Worm (Caenorhabditis elegans) whole organism, L2 larva: ENCODE results near the gene F46H6.5.
A peak's percentile ranks its signal among the peaks of the same experiment; 100 is the strongest.

Source experiments
- C34F6.9 ChIP-seq: fragments of 150-350 bp; optimal IDR thresholded peaks from 2 replicates; lab custom pipeline; 2014; ENCODE audit warnings: missing biosample characterization, missing genetic modification characterization
- F13H6.1 ChIP-seq: sonication (generic microtip); optimal IDR thresholded peaks from 2 replicates; lab custom pipeline; 2016; ENCODE audit warnings: missing genetic modification characterization, missing compliant biosample characterization
- R02D3.7 ChIP-seq: fragments of 150-350 bp; optimal IDR thresholded peaks from 2 replicates; lab custom pipeline; 2014; ENCODE audit warnings: missing biosample characterization, missing genetic modification characterization
- Y55F3AM.14 ChIP-seq: fragments of 200-800 bp; sonication (Bioruptor generic); optimal IDR thresholded peaks from 2 replicates; lab custom pipeline; 2018; ENCODE audit warnings: mild to moderate bottlenecking, missing genetic modification characterization, missing compliant biosample characterization
- ZK546.5 ChIP-seq: sonication (generic microtip); optimal IDR thresholded peaks from 2 replicates; lab custom pipeline; 2017; ENCODE audit warnings: missing biosample characterization, missing genetic modification characterization
- alr-1 ChIP-seq: fragments of 150-350 bp; optimal IDR thresholded peaks from 2 replicates; lab custom pipeline; 2014; ENCODE audit warnings: missing biosample characterization, missing genetic modification characterization
- aly-2 ChIP-seq: fragments of 150-350 bp; optimal IDR thresholded peaks from 2 replicates; lab custom pipeline; 2014; ENCODE audit warnings: missing biosample characterization, missing genetic modification characterization
- ama-1 ChIP-seq: fragments of 150-350 bp; optimal IDR thresholded peaks from 2 replicates; lab custom pipeline; 2018; ENCODE audit warnings: inconsistent platforms
- blmp-1 ChIP-seq: sonication (generic microtip); optimal IDR thresholded peaks from 2 replicates; lab custom pipeline; 2017; ENCODE audit warnings: missing genetic modification characterization, mild to moderate bottlenecking, missing compliant biosample characterization, antibody characterized with exemption, moderate library complexity; ENCODE audit not compliant: insufficient read depth
- ceh-16 ChIP-seq: fragments of 150-350 bp; optimal IDR thresholded peaks from 2 replicates; lab custom pipeline; 2014; ENCODE audit warnings: missing biosample characterization, missing genetic modification characterization
- ceh-82 ChIP-seq: fragments of 150-350 bp; optimal IDR thresholded peaks from 2 replicates; lab custom pipeline; 2014; ENCODE audit warnings: missing biosample characterization, missing genetic modification characterization
- crh-2 ChIP-seq: sonication (generic microtip); optimal IDR thresholded peaks from 2 replicates; lab custom pipeline; 2017; ENCODE audit warnings: missing biosample characterization, missing genetic modification characterization
- dmd-4 ChIP-seq: sonication (generic microtip); optimal IDR thresholded peaks from 2 replicates; lab custom pipeline; 2017; ENCODE audit warnings: missing biosample characterization, missing genetic modification characterization
- egl-27 ChIP-seq: sonication (generic microtip); optimal IDR thresholded peaks from 3 replicates; lab custom pipeline; 2017; ENCODE audit warnings: missing biosample characterization, missing genetic modification reagents, missing genetic modification characterization
- elt-1 ChIP-seq: fragments of 150-350 bp; optimal IDR thresholded peaks from 2 replicates; lab custom pipeline; 2014; ENCODE audit warnings: missing biosample characterization, missing genetic modification characterization
- elt-3 ChIP-seq: sonication (generic microtip); optimal IDR thresholded peaks from 2 replicates; lab custom pipeline; 2017; ENCODE audit warnings: missing biosample characterization, missing genetic modification characterization
- fos-1 ChIP-seq: fragments of 150-350 bp; optimal IDR thresholded peaks from 2 replicates; lab custom pipeline; 2014; ENCODE audit warnings: missing biosample characterization, missing genetic modification characterization
- gmeb-1 ChIP-seq: fragments of 150-350 bp; optimal IDR thresholded peaks from 2 replicates; lab custom pipeline; 2014; ENCODE audit warnings: missing biosample characterization, missing genetic modification characterization
- lin-11 ChIP-seq: fragments of 150-350 bp; sonication (generic microtip); optimal IDR thresholded peaks from 2 replicates; lab custom pipeline; 2014; ENCODE audit warnings: missing biosample characterization, missing genetic modification characterization, inconsistent platforms, mixed read lengths
- lin-13 ChIP-seq: fragments of 150-350 bp; optimal IDR thresholded peaks from 2 replicates; lab custom pipeline; 2014; ENCODE audit warnings: missing biosample characterization, missing genetic modification reagents, missing genetic modification characterization
- lin-39 ChIP-seq: fragments of 150-350 bp; optimal IDR thresholded peaks from 2 replicates; lab custom pipeline; 2014; ENCODE audit warnings: missing biosample characterization, missing genetic modification reagents, missing genetic modification characterization
- lsy-2 ChIP-seq, 2 experiments: fragments of 150-350 bp in 1 of 2; sonication (generic microtip) in 1 of 2; optimal IDR thresholded peaks; 2 replicates each; lab custom pipeline; 2014 to 2017; ENCODE audit warnings: missing biosample characterization in 2 of 2, missing genetic modification characterization in 2 of 2
- mab-5 ChIP-seq: fragments of 150-350 bp; optimal IDR thresholded peaks from 2 replicates; lab custom pipeline; 2014; ENCODE audit warnings: missing biosample characterization, missing genetic modification characterization
- mbf-1 ChIP-seq: sonication (generic microtip); optimal IDR thresholded peaks from 2 replicates; lab custom pipeline; 2017; ENCODE audit warnings: missing biosample characterization, missing genetic modification characterization
- mdl-1 ChIP-seq, 2 experiments: fragments of 150-350 bp in 1 of 2; sonication (generic microtip) in 1 of 2; optimal IDR thresholded peaks; 2 replicates each; lab custom pipeline; 2017; ENCODE audit warnings: missing biosample characterization in 2 of 2, missing genetic modification characterization in 2 of 2
- nhr-10 ChIP-seq: sonication (generic microtip); optimal IDR thresholded peaks from 2 replicates; lab custom pipeline; 2017; ENCODE audit warnings: missing biosample characterization, missing genetic modification characterization
- nhr-11 ChIP-seq: fragments of 150-350 bp; optimal IDR thresholded peaks from 2 replicates; lab custom pipeline; 2014; ENCODE audit warnings: missing biosample characterization, missing genetic modification characterization
- nhr-12 ChIP-seq: fragments of 150-350 bp; optimal IDR thresholded peaks from 2 replicates; lab custom pipeline; 2014; ENCODE audit warnings: missing biosample characterization, missing genetic modification characterization
- nhr-129 ChIP-seq: fragments of 150-350 bp; optimal IDR thresholded peaks from 2 replicates; lab custom pipeline; 2014; ENCODE audit warnings: missing biosample characterization, missing genetic modification characterization
- nhr-21 ChIP-seq: fragments of 150-350 bp; optimal IDR thresholded peaks from 2 replicates; lab custom pipeline; 2014; ENCODE audit warnings: missing biosample characterization, missing genetic modification characterization
- nhr-23 ChIP-seq: fragments of 150-350 bp; optimal IDR thresholded peaks from 2 replicates; lab custom pipeline; 2014; ENCODE audit warnings: missing biosample characterization, missing genetic modification reagents, missing genetic modification characterization
- nhr-237 ChIP-seq: fragments of 150-350 bp; optimal IDR thresholded peaks from 2 replicates; lab custom pipeline; 2014; ENCODE audit warnings: missing biosample characterization, missing genetic modification characterization
- nhr-25 ChIP-seq: fragments of 150-350 bp; sonication (generic microtip); optimal IDR thresholded peaks from 3 replicates; lab custom pipeline; 2014; ENCODE audit warnings: missing biosample characterization, missing genetic modification characterization
- nhr-6 ChIP-seq: fragments of 150-350 bp; optimal IDR thresholded peaks from 2 replicates; lab custom pipeline; 2014; ENCODE audit warnings: missing biosample characterization, missing genetic modification characterization
- nhr-77 ChIP-seq: fragments of 150-350 bp; optimal IDR thresholded peaks from 2 replicates; lab custom pipeline; 2014; ENCODE audit warnings: missing biosample characterization, missing genetic modification characterization
- peb-1 ChIP-seq: fragments of 150-350 bp; optimal IDR thresholded peaks from 2 replicates; lab custom pipeline; 2014; ENCODE audit warnings: missing biosample characterization, missing genetic modification characterization
- sem-4 ChIP-seq: fragments of 150-350 bp; optimal IDR thresholded peaks from 2 replicates; lab custom pipeline; 2014; ENCODE audit warnings: missing biosample characterization, missing genetic modification reagents, missing genetic modification characterization
- skn-1 ChIP-seq: sonication (generic microtip); optimal IDR thresholded peaks from 2 replicates; lab custom pipeline; 2017; ENCODE audit warnings: missing biosample characterization, missing genetic modification characterization
- sma-3 ChIP-seq: sonication (generic microtip); optimal IDR thresholded peaks from 2 replicates; lab custom pipeline; 2016; ENCODE audit warnings: missing genetic modification reagents, missing genetic modification characterization, missing compliant biosample characterization
- sma-9 ChIP-seq, 2 experiments: fragments of 150-350 bp in 1 of 2; sonication (generic microtip) in 1 of 2; optimal IDR thresholded peaks; 2 replicates each; lab custom pipeline; 2014 to 2016; ENCODE audit warnings: missing genetic modification characterization in 2 of 2, mild to moderate bottlenecking in 1 of 2, missing biosample characterization in 1 of 2, missing compliant biosample characterization in 1 of 2, missing genetic modification reagents in 1 of 2, moderate library complexity in 1 of 2
- snpc-4 ChIP-seq: fragments of 150-350 bp; optimal IDR thresholded peaks from 2 replicates; lab custom pipeline; 2014; ENCODE audit warnings: missing biosample characterization, missing genetic modification characterization
- unc-39 ChIP-seq: fragments of 150-350 bp; optimal IDR thresholded peaks from 2 replicates; lab custom pipeline; 2014; ENCODE audit warnings: missing biosample characterization, missing genetic modification characterization
- unc-55 ChIP-seq: fragments of 150-350 bp; sonication (generic microtip); optimal IDR thresholded peaks from 3 replicates; lab custom pipeline; 2014; ENCODE audit warnings: missing biosample characterization, missing genetic modification reagents, missing genetic modification characterization
- unc-62 ChIP-seq: fragments of 150-350 bp; optimal IDR thresholded peaks from 2 replicates; lab custom pipeline; 2014; ENCODE audit warnings: missing biosample characterization, missing genetic modification reagents, missing genetic modification characterization
- zag-1 ChIP-seq: fragments of 150-350 bp; optimal IDR thresholded peaks from 2 replicates; lab custom pipeline; 2014; ENCODE audit warnings: missing biosample characterization, missing genetic modification characterization
- ztf-1 ChIP-seq: fragments of 200-800 bp; sonication (Bioruptor generic); conservative IDR thresholded peaks from 2 replicates; pipeline ENCODE4 v1.3.6; 2022; ENCODE audit warnings: missing genetic modification characterization, missing compliant biosample characterization
- ztf-11 ChIP-seq: sonication (generic microtip); optimal IDR thresholded peaks from 2 replicates; lab custom pipeline; 2017; ENCODE audit warnings: missing biosample characterization, missing genetic modification characterization
- ztf-4 ChIP-seq: fragments of 150-350 bp; optimal IDR thresholded peaks from 2 replicates; lab custom pipeline; 2014; ENCODE audit warnings: missing biosample characterization, missing genetic modification characterization

F46H6.5 gene

ce11 chrX:4523887-4524350, 31.9 kb upstream of the F46H6.5 start, which contains the start of gene pdi-2:
Gene pdi-2 (plus strand): TSS chrX:4524155.
- TF ChIP-seq C34F6.9 (peak; percentile 59), fos-1 (tag; lab: Kevin White, UChicago) (peak; percentile 53), sem-4 (tag; lab: Kevin White, UChicago) (peak; percentile 50), ztf-4 (tag; lab: Kevin White, UChicago) (no peak), ama-1 (lab: Kevin White, UChicago) (peak; percentile 85), sma-9 (GFP tag; optimal IDR thresholded peaks at IDR 0.05; lab: Kevin White, UChicago) (peak; percentile 33), sma-9 (tag; optimal IDR thresholded peaks at IDR 0.05; lab: Kevin White, UChicago) (no peak), aly-2 (tag; lab: Kevin White, UChicago) (no peak), nhr-10 (no peak), mbf-1 (tag; lab: Kevin White, UChicago) (no peak), snpc-4 (no peak), mdl-1 (tag; optimal IDR thresholded peaks at IDR 0.05; lab: Kevin White, UChicago) (peak in 1 of 2 experiments; percentile 52), nhr-77 (tag; lab: Kevin White, UChicago) (no peak), nhr-12 (no peak), ztf-1 (GFP tag; lab: Robert Waterston, UW) (no peak), unc-62 (GFP tag; lab: Kevin White, UChicago) (no peak), elt-1 (no peak), Y55F3AM.14 (peak; percentile 75), alr-1 (tag; lab: Kevin White, UChicago) (no peak), unc-39 (no peak), ztf-11 (tag; lab: Kevin White, UChicago) (no peak), gmeb-1 (tag; lab: Kevin White, UChicago) (peak; percentile 68), peb-1 (tag; lab: Kevin White, UChicago) (no peak), lin-11 (peak; percentile 70), lin-39 (tag; lab: Kevin White, UChicago) (no peak), mab-5 (peak; percentile 41), skn-1 (no peak), R02D3.7 (tag; lab: Kevin White, UChicago) (no peak), crh-2 (tag; lab: Kevin White, UChicago) (peak; percentile 94), sma-3 (peak; percentile 74), nhr-25 (tag; lab: Kevin White, UChicago) (peak; percentile 82), zag-1 (no peak), ceh-16 (tag; lab: Kevin White, UChicago) (peak; percentile 89), unc-55 (GFP tag; lab: Kevin White, UChicago) (peak; percentile 54), F13H6.1 (peak; percentile 72), dmd-4 (no peak), lsy-2 (tag; optimal IDR thresholded peaks at IDR 0.05; lab: Kevin White, UChicago) (peak; percentile 72 to 91), elt-3 (no peak), ceh-82 (tag; lab: Kevin White, UChicago) (no peak), nhr-129 (tag; lab: Kevin White, UChicago) (peak; percentile 68), lin-13 (GFP tag; lab: Kevin White, UChicago) (peak; percentile 76), nhr-11 (tag; lab: Kevin White, UChicago) (no peak), egl-27 (tag; lab: Kevin White, UChicago) (peak; percentile 71), nhr-6 (tag; lab: Kevin White, UChicago) (no peak), ZK546.5 (tag; lab: Kevin White, UChicago) (peak; percentile 8), nhr-21 (tag; lab: Kevin White, UChicago) (peak; percentile 80), nhr-23 (no peak), blmp-1 (tag; lab: Kevin White, UChicago) (peak; percentile 75), nhr-237 (tag; lab: Kevin White, UChicago) (peak; percentile 12)
